Fruit fly (Drosophila melanogaster) whole organism, embryonic: ENCODE results near the gene CG14147.

ENCODE experiments used
- Atf-2 ChIP-seq: fragments of 200-800 bp; sonication (Bioruptor generic); optimal IDR thresholded peaks from 2 replicates; lab custom pipeline; 2016; ENCODE audit warnings: missing biosample characterization, missing genetic modification characterization
- CG10209 ChIP-seq: fragments of 200-800 bp; sonication (Bioruptor generic); optimal IDR thresholded peaks from 3 replicates; lab custom pipeline; 2017; ENCODE audit warnings: missing biosample characterization, mild to moderate bottlenecking, missing genetic modification characterization, missing genetic modification reagents
- CG12391 ChIP-seq: fragments of 200-800 bp; sonication (Bioruptor generic); optimal IDR thresholded peaks from 3 replicates; lab custom pipeline; 2018; ENCODE audit warnings: missing biosample characterization, mild to moderate bottlenecking, missing genetic modification characterization, moderate library complexity
- CG13296 ChIP-seq: fragments of 200-800 bp; sonication (Bioruptor generic); optimal IDR thresholded peaks from 3 replicates; lab custom pipeline; 2018; ENCODE audit warnings: missing biosample characterization, mild to moderate bottlenecking, missing genetic modification characterization
- CG13424 ChIP-seq: fragments of 200-800 bp; sonication (Bioruptor generic); optimal IDR thresholded peaks from 2 replicates; lab custom pipeline; 2019; ENCODE audit warnings: missing biosample characterization, mild to moderate bottlenecking, missing genetic modification characterization, moderate library complexity
- CG13624 ChIP-seq: fragments of 200-800 bp; sonication (Bioruptor generic); optimal IDR thresholded peaks from 2 replicates; lab custom pipeline; 2016; ENCODE audit warnings: missing biosample characterization, missing genetic modification characterization
- CG14860 ChIP-seq: fragments of 200-800 bp; sonication (Bioruptor generic); IDR thresholded peaks from 3 replicates; pipeline ENCODE4 v1.3.6; 2022; ENCODE audit warnings: missing biosample characterization, missing genetic modification characterization; ENCODE audit not compliant: partially characterized antibody
- CG1529 ChIP-seq: fragments of 200-800 bp; sonication (Bioruptor generic); optimal IDR thresholded peaks from 3 replicates; lab custom pipeline; 2018; ENCODE audit warnings: missing biosample characterization, missing genetic modification characterization
- CG31388 ChIP-seq: fragments of 200-800 bp; sonication (Bioruptor generic); optimal IDR thresholded peaks from 2 replicates; lab custom pipeline; 2016; ENCODE audit warnings: missing biosample characterization, missing genetic modification characterization
- CG4820 ChIP-seq: fragments of 200-800 bp; sonication (Bioruptor generic); optimal IDR thresholded peaks from 3 replicates; lab custom pipeline; 2016; ENCODE audit warnings: missing biosample characterization, missing genetic modification characterization
- CG6791 ChIP-seq: fragments of 200-800 bp; sonication (Bioruptor generic); IDR thresholded peaks from 3 replicates; pipeline ENCODE4 v1.3.6; 2022; ENCODE audit warnings: missing biosample characterization, missing genetic modification characterization; ENCODE audit not compliant: partially characterized antibody
- CG7745 ChIP-seq: fragments of 200-800 bp; sonication (Bioruptor generic); optimal IDR thresholded peaks from 2 replicates; lab custom pipeline; 2018; ENCODE audit warnings: missing biosample characterization, mild to moderate bottlenecking, missing genetic modification characterization, moderate library complexity
- CG7839 ChIP-seq: fragments of 200-800 bp; sonication (Bioruptor generic); optimal IDR thresholded peaks from 3 replicates; lab custom pipeline; 2018; ENCODE audit warnings: missing biosample characterization, mild to moderate bottlenecking, missing genetic modification characterization, moderate library complexity
- CG7963 ChIP-seq: fragments of 200-800 bp; sonication (Bioruptor generic); IDR thresholded peaks from 3 replicates; pipeline ENCODE4 v1.3.6; 2022; ENCODE audit warnings: missing biosample characterization, missing genetic modification characterization; ENCODE audit not compliant: partially characterized antibody
- CG9437 ChIP-seq: fragments of 200-800 bp; sonication (Bioruptor generic); optimal IDR thresholded peaks from 2 replicates; lab custom pipeline; 2018; ENCODE audit warnings: missing biosample characterization, mild to moderate bottlenecking, missing genetic modification characterization
- Dip3 ChIP-seq: fragments of 200-800 bp; sonication (Bioruptor generic); optimal IDR thresholded peaks from 3 replicates; lab custom pipeline; 2016; ENCODE audit warnings: missing biosample characterization, missing genetic modification characterization
- Dp ChIP-seq: fragments of 200-800 bp; sonication (Bioruptor generic); optimal IDR thresholded peaks from 2 replicates; lab custom pipeline; 2018; ENCODE audit warnings: missing biosample characterization, mild to moderate bottlenecking, missing genetic modification characterization, moderate library complexity
- E2f1 ChIP-seq: fragments of 200-800 bp; sonication (Bioruptor generic); IDR thresholded peaks from 2 replicates; pipeline ENCODE4 v1.3.6; 2022; ENCODE audit warnings: missing biosample characterization, missing genetic modification characterization
- Eip74EF ChIP-seq, 2 experiments: fragments of 200-800 bp in 1 of 2; fragments of >200 bp in 1 of 2; sonication (Bioruptor generic) in 1 of 2; optimal IDR thresholded peaks; 2 replicates each; lab custom pipeline; 2017 to 2019; ENCODE audit warnings: missing biosample characterization in 2 of 2, missing genetic modification characterization in 2 of 2, mild to moderate bottlenecking in 1 of 2, moderate library complexity in 1 of 2
- Ets97D ChIP-seq: fragments of 200-800 bp; sonication (Bioruptor generic); optimal IDR thresholded peaks from 3 replicates; lab custom pipeline; 2016; ENCODE audit warnings: missing biosample characterization, missing genetic modification characterization
- Gug ChIP-seq: fragments of 200-800 bp; sonication (Bioruptor generic); IDR thresholded peaks from 4 replicates; pipeline ENCODE4 v1.3.6; 2022; ENCODE audit warnings: missing biosample characterization, missing genetic modification characterization
- H15 ChIP-seq: fragments of 200-800 bp; sonication (Bioruptor generic); IDR thresholded peaks from 3 replicates; pipeline ENCODE4 v1.3.6; 2022; ENCODE audit warnings: missing biosample characterization, missing genetic modification characterization
- HLH3B ChIP-seq: fragments of 200-800 bp; sonication (Bioruptor generic); IDR thresholded peaks from 2 replicates; pipeline ENCODE4 v1.3.6; 2022; ENCODE audit warnings: missing biosample characterization, missing genetic modification characterization
- HLHmδ ChIP-seq: fragments of 200-800 bp; sonication (Bioruptor generic); optimal IDR thresholded peaks from 2 replicates; lab custom pipeline; 2018; ENCODE audit warnings: missing biosample characterization, mild to moderate bottlenecking, missing genetic modification characterization, moderate library complexity
- Lhr ChIP-seq: fragments of 200-800 bp; sonication (Bioruptor generic); optimal IDR thresholded peaks from 3 replicates; lab custom pipeline; 2017; ENCODE audit warnings: mild to moderate bottlenecking, missing biosample characterization, missing genetic modification reagents, missing genetic modification characterization
- Mad ChIP-seq: fragments of 200-800 bp; sonication (Bioruptor generic); optimal IDR thresholded peaks from 2 replicates; lab custom pipeline; 2016; ENCODE audit warnings: missing biosample characterization, missing genetic modification characterization
- Meics ChIP-seq: fragments of 200-800 bp; sonication (Bioruptor generic); optimal IDR thresholded peaks from 2 replicates; lab custom pipeline; 2017; ENCODE audit warnings: missing biosample characterization, mild to moderate bottlenecking, missing genetic modification characterization
- Nf-YB ChIP-seq: fragments of 200-800 bp; sonication (Bioruptor generic); optimal IDR thresholded peaks from 3 replicates; lab custom pipeline; 2019; ENCODE audit warnings: missing biosample characterization, mild to moderate bottlenecking, missing genetic modification characterization, moderate library complexity
- Opbp ChIP-seq: fragments of 200-800 bp; sonication (Bioruptor generic); IDR thresholded peaks from 3 replicates; pipeline ENCODE4 v1.3.6; 2022; ENCODE audit warnings: missing biosample characterization, missing genetic modification characterization; ENCODE audit not compliant: partially characterized antibody
- Ptx1 ChIP-seq: fragments of 200-800 bp; sonication (Bioruptor generic); IDR thresholded peaks from 2 replicates; pipeline ENCODE4 v1.3.6; 2022; ENCODE audit warnings: missing biosample characterization, missing genetic modification characterization
- Stat92E ChIP-seq, 3 experiments: fragments of >200 bp in 2 of 3; fragments of 200-800 bp in 1 of 3; sonication (Bioruptor generic) in 1 of 3; optimal IDR thresholded peaks; 2 replicates each; lab custom pipeline; 2017 to 2019; ENCODE audit warnings: missing biosample characterization in 3 of 3, missing genetic modification characterization in 3 of 3, mild to moderate bottlenecking in 1 of 3, moderate library complexity in 1 of 3
- Xrp1 ChIP-seq: fragments of 200-800 bp; sonication (Bioruptor generic); IDR thresholded peaks from 2 replicates; pipeline ENCODE4 v1.3.6; 2022; ENCODE audit warnings: missing biosample characterization, missing genetic modification characterization
- al ChIP-seq: fragments of 200-800 bp; sonication (Bioruptor generic); IDR thresholded peaks from 2 replicates; pipeline ENCODE4 v1.3.6; 2022; ENCODE audit warnings: missing biosample characterization, missing genetic modification characterization
- amos ChIP-seq: fragments of 200-800 bp; sonication (Bioruptor generic); IDR thresholded peaks from 2 replicates; pipeline ENCODE4 v1.3.6; 2022; ENCODE audit warnings: missing biosample characterization, missing genetic modification characterization; ENCODE audit not compliant: partially characterized antibody
- ara ChIP-seq: fragments of 200-800 bp; sonication (Bioruptor generic); IDR thresholded peaks from 2 replicates; pipeline ENCODE4 v1.3.6; 2022; ENCODE audit warnings: missing biosample characterization, missing genetic modification characterization
- cas ChIP-seq: fragments of 200-800 bp; sonication (Bioruptor generic); IDR thresholded peaks from 2 replicates; pipeline ENCODE4 v1.3.6; 2022; ENCODE audit warnings: missing biosample characterization, missing genetic modification characterization
- dysf ChIP-seq: fragments of 200-800 bp; sonication (Bioruptor generic); IDR thresholded peaks from 3 replicates; pipeline ENCODE4 v1.3.6; 2022; ENCODE audit warnings: missing biosample characterization, missing genetic modification characterization
- gce ChIP-seq: fragments of 200-800 bp; sonication (Bioruptor generic); IDR thresholded peaks from 3 replicates; pipeline ENCODE4 v1.3.6; 2022; ENCODE audit warnings: missing biosample characterization, missing genetic modification characterization
- hb ChIP-seq: fragments of 200-800 bp; sonication (Bioruptor generic); IDR thresholded peaks from 3 replicates; pipeline ENCODE4 v1.3.6; 2022; ENCODE audit warnings: missing biosample characterization, missing genetic modification characterization; ENCODE audit not compliant: partially characterized antibody
- hbn ChIP-seq: fragments of 200-800 bp; sonication (Bioruptor generic); IDR thresholded peaks from 2 replicates; pipeline ENCODE4 v1.3.6; 2022; ENCODE audit warnings: missing biosample characterization, missing genetic modification characterization; ENCODE audit not compliant: partially characterized antibody
- nmo ChIP-seq: fragments of 200-800 bp; sonication (Bioruptor generic); optimal IDR thresholded peaks from 2 replicates; lab custom pipeline; 2018; ENCODE audit warnings: missing biosample characterization, mild to moderate bottlenecking, missing genetic modification characterization, moderate library complexity
- onecut ChIP-seq: fragments of 200-800 bp; sonication (Bioruptor generic); IDR thresholded peaks from 2 replicates; pipeline ENCODE4 v1.3.6; 2022; ENCODE audit warnings: missing biosample characterization, missing genetic modification characterization
- pb ChIP-seq: fragments of 200-800 bp; sonication (Bioruptor generic); optimal IDR thresholded peaks from 3 replicates; lab custom pipeline; 2016; ENCODE audit warnings: missing biosample characterization, missing genetic modification characterization
- pnt ChIP-seq: fragments of 200-800 bp; sonication (Bioruptor generic); optimal IDR thresholded peaks from 3 replicates; lab custom pipeline; 2016; ENCODE audit warnings: missing biosample characterization, missing genetic modification characterization
- ssp ChIP-seq: fragments of 200-800 bp; sonication (Bioruptor generic); IDR thresholded peaks from 2 replicates; pipeline ENCODE4 v1.3.6; 2022; ENCODE audit warnings: missing biosample characterization, missing genetic modification characterization
- toy ChIP-seq: fragments of 200-800 bp; sonication (Bioruptor generic); IDR thresholded peaks from 2 replicates; pipeline ENCODE4 v1.3.6; 2022; ENCODE audit warnings: missing biosample characterization, missing genetic modification characterization
- usp ChIP-seq: fragments of >200 bp; optimal IDR thresholded peaks from 2 replicates; lab custom pipeline; 2017; ENCODE audit warnings: missing biosample characterization, missing genetic modification characterization
- vfl ChIP-seq: fragments of 200-800 bp; sonication (Bioruptor generic); optimal IDR thresholded peaks from 2 replicates; lab custom pipeline; 2016; ENCODE audit warnings: missing biosample characterization, missing genetic modification characterization
- vnd ChIP-seq: fragments of 200-800 bp; sonication (Bioruptor generic); IDR thresholded peaks from 3 replicates; pipeline ENCODE4 v1.3.6; 2022; ENCODE audit warnings: missing biosample characterization, missing genetic modification characterization; ENCODE audit not compliant: partially characterized antibody
- vvl ChIP-seq: fragments of 200-800 bp; sonication (Bioruptor generic); IDR thresholded peaks from 2 replicates; pipeline ENCODE4 v1.3.6; 2022; ENCODE audit warnings: missing biosample characterization, missing genetic modification characterization
- zfh1 ChIP-seq: fragments of 200-800 bp; sonication (Bioruptor generic); IDR thresholded peaks from 3 replicates; pipeline ENCODE4 v1.3.6; 2022; ENCODE audit warnings: missing biosample characterization, missing genetic modification characterization

The CG14147 gene

DNA sequence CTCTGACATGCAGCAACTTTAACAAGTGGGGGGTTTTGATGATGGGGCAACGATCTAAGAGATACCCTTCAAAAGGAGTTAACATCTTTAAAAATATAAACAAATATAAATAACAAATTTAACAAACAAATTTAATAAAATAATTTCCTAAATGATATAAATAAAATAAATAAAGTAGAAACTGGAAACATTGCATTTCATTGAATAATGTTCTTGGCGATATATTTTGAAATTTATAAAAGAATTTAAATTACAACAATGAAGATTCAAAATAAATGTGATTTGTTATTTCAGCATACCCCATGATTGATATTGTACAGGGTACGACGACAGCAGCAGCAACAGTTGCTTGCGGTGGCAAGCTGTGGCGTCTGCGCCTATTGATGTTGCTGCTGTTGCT, 21.3 kb upstream of the CG14147 start (continued):
- no peak for TF ChIP-seq CG14860 (GFP tag; lab: Robert Waterston, UW)
- no peak for TF ChIP-seq Lhr (GFP tag; lab: Kevin White, UChicago)
- TF ChIP-seq CG13624 (GFP tag; lab: Kevin White, UChicago): no peak
- no peak for TF ChIP-seq Opbp
- no peak for TF ChIP-seq pnt (GFP tag; lab: Kevin White, UChicago)
- no peak for TF ChIP-seq cas (GFP tag; lab: Robert Waterston, UW)
- TF ChIP-seq CG31388 (GFP tag; lab: Kevin White, UChicago): no peak
- no peak for TF ChIP-seq Meics (GFP tag; lab: Kevin White, UChicago)
- TF ChIP-seq onecut (GFP tag; lab: Robert Waterston, UW): no peak
- no peak for TF ChIP-seq H15
- TF ChIP-seq hbn: no peak
- TF ChIP-seq hb (GFP tag; lab: Robert Waterston, UW): no peak
- TF ChIP-seq CG10209 (GFP tag; lab: Kevin White, UChicago): peak; percentile 23
- TF ChIP-seq al (GFP tag; lab: Robert Waterston, UW): no peak
- no peak for TF ChIP-seq amos
- peak; percentile 63 for TF ChIP-seq CG12391 (tag; lab: Kevin White, UChicago)
- TF ChIP-seq CG9437 (GFP tag; lab: Kevin White, UChicago): peak; percentile 25
- no peak for TF ChIP-seq Eip74EF (GFP tag; optimal IDR thresholded peaks at IDR 0.05; lab: Kevin White, UChicago)
- no peak for TF ChIP-seq dysf (GFP tag; lab: Robert Waterston, UW)
- no peak for TF ChIP-seq pb (GFP tag; lab: Kevin White, UChicago)
- no peak for TF ChIP-seq CG1529 (GFP tag; lab: Kevin White, UChicago)
- TF ChIP-seq zfh1 (GFP tag; lab: Robert Waterston, UW): no peak
- no peak for TF ChIP-seq vnd
- peak; percentile 44 for TF ChIP-seq CG7839 (tag; lab: Kevin White, UChicago)
- TF ChIP-seq Mad (GFP tag; lab: Kevin White, UChicago): no peak
- peak; percentile 51 for TF ChIP-seq CG13424
- TF ChIP-seq gce (GFP tag; lab: Robert Waterston, UW): no peak
- TF ChIP-seq Gug (GFP tag; lab: Robert Waterston, UW): no peak
- no peak for TF ChIP-seq Stat92E (GFP tag; optimal IDR thresholded peaks at IDR 0.05; lab: Kevin White, UChicago)
- TF ChIP-seq Dp (GFP tag; lab: Kevin White, UChicago): no peak
- no peak for TF ChIP-seq E2f1 (GFP tag; lab: Robert Waterston, UW)
- TF ChIP-seq CG6791 (GFP tag; lab: Robert Waterston, UW): no peak
- peak; percentile 52; the same call in 1 of the 2 replicates for TF ChIP-seq Xrp1 (GFP tag; lab: Robert Waterston, UW)
- no peak for TF ChIP-seq toy (GFP tag; lab: Robert Waterston, UW)
- TF ChIP-seq CG7963 (GFP tag; lab: Robert Waterston, UW): no peak
- TF ChIP-seq HLH3B (GFP tag; lab: Robert Waterston, UW): no peak
- no peak for TF ChIP-seq CG4820
- no peak for TF ChIP-seq CG7745
- TF ChIP-seq Ets97D (GFP tag; lab: Kevin White, UChicago): no peak
- no peak for TF ChIP-seq vfl (GFP tag; lab: Kevin White, UChicago)
- TF ChIP-seq ssp (GFP tag; lab: Robert Waterston, UW): peak; percentile 10; the same call in 1 of the 2 replicates
- TF ChIP-seq vvl (GFP tag; lab: Robert Waterston, UW): no peak
- peak; percentile 51 for TF ChIP-seq nmo (GFP tag; lab: Kevin White, UChicago)
- no peak for TF ChIP-seq HLHmδ (GFP tag; lab: Kevin White, UChicago)
- TF ChIP-seq Nf-YB: peak; percentile 23
- no peak for TF ChIP-seq ara (GFP tag; lab: Robert Waterston, UW)
- TF ChIP-seq usp (GFP tag; lab: Kevin White, UChicago): no peak
- TF ChIP-seq Dip3 (GFP tag; lab: Kevin White, UChicago): no peak
- TF ChIP-seq CG13296 (GFP tag; lab: Kevin White, UChicago): no peak
- TF ChIP-seq Ptx1 (GFP tag; lab: Robert Waterston, UW): 0 out of 2 replicates have a peak, but pooled peaks have one; percentile 7
- no peak for TF ChIP-seq Atf-2 (GFP tag; lab: Kevin White, UChicago)
